Fruit fly (Drosophila melanogaster): ENCODE data around the gene schuy.

schuy gene

DNA sequence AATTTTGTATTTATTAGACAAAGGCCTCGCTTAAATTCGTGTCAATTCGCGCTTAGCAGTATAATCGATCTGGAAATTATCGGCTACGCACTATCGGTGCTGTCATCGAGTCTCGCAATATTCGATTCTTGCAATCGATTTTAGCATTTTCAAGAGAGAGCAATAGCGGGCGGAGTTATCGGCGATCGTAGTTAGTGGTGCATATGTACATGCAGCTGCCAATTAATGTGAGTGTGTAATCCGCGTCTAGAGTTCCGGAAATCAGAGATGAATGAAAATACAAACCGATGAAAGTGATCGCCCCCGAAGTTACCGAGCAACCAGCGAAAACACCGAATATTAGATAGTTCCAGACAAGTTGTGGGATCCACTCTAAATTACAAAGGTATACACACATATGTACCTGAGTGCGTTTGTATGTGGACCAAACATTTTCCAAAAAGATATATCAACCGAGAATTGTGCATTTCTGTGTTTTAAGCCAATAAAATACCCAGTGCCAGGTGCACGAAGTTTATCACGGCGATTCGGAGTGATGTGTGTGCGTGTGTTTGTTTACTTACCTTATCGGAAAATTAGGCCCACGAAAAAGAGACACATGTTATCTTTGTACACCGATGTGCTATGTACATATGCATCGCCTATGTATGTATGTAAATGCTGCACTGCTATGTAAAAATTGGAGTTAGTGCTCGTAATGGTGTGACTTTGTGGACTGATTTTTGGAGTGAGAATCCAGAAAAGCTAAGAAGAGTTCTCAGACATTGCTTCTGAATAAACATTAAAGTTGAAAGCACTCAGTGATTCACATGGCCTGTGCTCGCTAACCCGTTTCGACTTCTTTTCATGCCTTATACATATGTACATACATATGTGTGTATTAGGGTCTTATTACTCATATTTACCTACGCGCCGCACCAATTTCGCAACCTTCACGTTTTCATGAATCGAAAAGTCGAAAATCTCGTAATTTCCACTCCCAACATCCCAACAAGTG is 20.7 kb downstream of the schuy start (continued):
- TF ChIP-seq gfzf (GFP tag; optimal IDR thresholded peaks at IDR 0.05): peak; percentile 17
- no peak for TF ChIP-seq HLH54F (GFP tag; optimal IDR thresholded peaks at IDR 0.05)
- no peak for TF ChIP-seq psq (GFP tag; optimal IDR thresholded peaks at IDR 0.05)
- TF ChIP-seq slou (GFP tag; optimal IDR thresholded peaks at IDR 0.05): no peak
- TF ChIP-seq klu (GFP tag; IDR thresholded peaks at IDR 0.05): no peak
- TF ChIP-seq CG1647 (GFP tag; optimal IDR thresholded peaks at IDR 0.05): no peak
- peak; percentile 89 for TF ChIP-seq amos (GFP tag; IDR thresholded peaks at IDR 0.05; ENCODE audit: partially characterized antibody)
- TF ChIP-seq Drgx (GFP tag; IDR thresholded peaks at IDR 0.05): no peak
- no peak for TF ChIP-seq CG7556 (GFP tag; optimal IDR thresholded peaks at IDR 0.05)
- TF ChIP-seq CG11093 (GFP tag; IDR thresholded peaks at IDR 0.05): no peak
- no peak for TF ChIP-seq mam (GFP tag; optimal IDR thresholded peaks at IDR 0.05)
- TF ChIP-seq CG7987 (GFP tag; optimal IDR thresholded peaks at IDR 0.05): peak; percentile 61
- no peak for TF ChIP-seq CG31224 (GFP tag; IDR thresholded peaks at IDR 0.05)
- TF ChIP-seq ATbp (GFP tag; optimal IDR thresholded peaks at IDR 0.05): no peak
- TF ChIP-seq CG8359 (GFP tag; optimal IDR thresholded peaks at IDR 0.05; ENCODE audit: borderline replicate concordance): no peak
- no peak for TF ChIP-seq CG1024 (GFP tag; IDR thresholded peaks at IDR 0.05)
- no peak for TF ChIP-seq ttk (GFP tag; IDR thresholded peaks at IDR 0.05)
- TF ChIP-seq dmrt11E (tag; optimal IDR thresholded peaks at IDR 0.05): no peak
- TF ChIP-seq Ada2b (GFP tag; IDR thresholded peaks at IDR 0.05): no peak
- TF ChIP-seq fru (optimal IDR thresholded peaks at IDR 0.05): no peak
- TF ChIP-seq CG9932 (GFP tag; IDR thresholded peaks at IDR 0.05): no peak
- no peak for TF ChIP-seq BtbVII (GFP tag; optimal IDR thresholded peaks at IDR 0.05)
- TF ChIP-seq CG2202 (tag; optimal IDR thresholded peaks at IDR 0.05): no peak
- TF ChIP-seq Mes4 (GFP tag; optimal IDR thresholded peaks at IDR 0.05): no peak
- TF ChIP-seq CG17568 (GFP tag; optimal IDR thresholded peaks at IDR 0.05): peak; percentile 36
- no peak for TF ChIP-seq ash1 (GFP tag; optimal IDR thresholded peaks at IDR 0.05)
- no peak for TF ChIP-seq CG6689 (GFP tag; IDR thresholded peaks at IDR 0.05)
- TF ChIP-seq sd (tag; optimal IDR thresholded peaks at IDR 0.05): no peak
- TF ChIP-seq Usf (GFP tag; optimal IDR thresholded peaks at IDR 0.05): no peak
- no peak for TF ChIP-seq crp (GFP tag; optimal IDR thresholded peaks at IDR 0.05)
- TF ChIP-seq CG12071 (GFP tag; optimal IDR thresholded peaks at IDR 0.05): no peak
- TF ChIP-seq Dbx (GFP tag; IDR thresholded peaks at IDR 0.05): no peak
- no peak for TF ChIP-seq CG14050 (GFP tag; IDR thresholded peaks at IDR 0.05)
- TF ChIP-seq chinmo (GFP tag; IDR thresholded peaks at IDR 0.05; ENCODE audit: partially characterized antibody): peak; percentile 99
- TF ChIP-seq sqz (GFP tag; optimal IDR thresholded peaks at IDR 0.05): no peak
- no peak for TF ChIP-seq CG17361 (GFP tag; IDR thresholded peaks at IDR 0.05)
- no peak for TF ChIP-seq otp (GFP tag; IDR thresholded peaks at IDR 0.05)
- TF ChIP-seq Sry-δ (GFP tag; optimal IDR thresholded peaks at IDR 0.05): peak; percentile 75
- no peak for TF ChIP-seq dati (GFP tag; IDR thresholded peaks at IDR 0.05)
- TF ChIP-seq Dek (tag; optimal IDR thresholded peaks at IDR 0.05): no peak
- TF ChIP-seq Opbp (GFP tag; IDR thresholded peaks at IDR 0.05; ENCODE audit: partially characterized antibody): peak; percentile 98; the same call in 2 of the 3 replicates
- no peak for TF ChIP-seq luna (GFP tag; optimal IDR thresholded peaks at IDR 0.05)
- TF ChIP-seq ara (GFP tag; IDR thresholded peaks at IDR 0.05): no peak
- no peak for TF ChIP-seq Jarid2 (GFP tag; optimal IDR thresholded peaks at IDR 0.05)
- no peak for TF ChIP-seq grau (tag; optimal IDR thresholded peaks at IDR 0.05)
- TF ChIP-seq CG6854 (GFP tag; optimal IDR thresholded peaks at IDR 0.05): no peak
- TF ChIP-seq CG5180 (GFP tag; optimal IDR thresholded peaks at IDR 0.05): peak; percentile 29
- TF ChIP-seq CG10565 (GFP tag; optimal IDR thresholded peaks at IDR 0.05): no peak
- TF ChIP-seq CG11456 (GFP tag; IDR thresholded peaks at IDR 0.05): no peak

All from whole organism, embryonic.